Worm (Caenorhabditis elegans) whole organism, L3 larva: ENCODE measurements around the gene math-3.

Experiments used
- R02D3.7 ChIP-seq: fragments of 150-350 bp; optimal IDR thresholded peaks from 2 replicates; lab custom pipeline; 2014; ENCODE audit warnings: missing biosample characterization, missing genetic modification characterization
- ZK546.5 ChIP-seq: sonication (generic microtip); optimal IDR thresholded peaks from 2 replicates; lab custom pipeline; 2017; ENCODE audit warnings: missing biosample characterization, missing genetic modification characterization
- aly-2 ChIP-seq: fragments of 150-350 bp; optimal IDR thresholded peaks from 2 replicates; lab custom pipeline; 2014; ENCODE audit warnings: missing biosample characterization, missing genetic modification characterization
- ama-1 ChIP-seq: fragments of 150-350 bp; optimal IDR thresholded peaks from 2 replicates; lab custom pipeline; 2018
- ceh-28 ChIP-seq: fragments of 150-350 bp; optimal IDR thresholded peaks from 2 replicates; lab custom pipeline; 2014; ENCODE audit warnings: missing biosample characterization, missing genetic modification reagents, missing genetic modification characterization
- ceh-9 ChIP-seq: sonication (generic microtip); optimal IDR thresholded peaks from 2 replicates; lab custom pipeline; 2018; ENCODE audit warnings: missing biosample characterization, missing genetic modification characterization
- daf-12 ChIP-seq: fragments of 150-350 bp; optimal IDR thresholded peaks from 2 replicates; lab custom pipeline; 2014; ENCODE audit warnings: missing biosample characterization, missing genetic modification reagents, missing genetic modification characterization
- elt-1 ChIP-seq: fragments of 150-350 bp; optimal IDR thresholded peaks from 2 replicates; lab custom pipeline; 2014; ENCODE audit warnings: missing biosample characterization, missing genetic modification characterization
- elt-2 ChIP-seq: sonication (generic microtip); optimal IDR thresholded peaks from 2 replicates; lab custom pipeline; 2016; ENCODE audit warnings: missing genetic modification reagents, mild to moderate bottlenecking, missing genetic modification characterization, missing compliant biosample characterization
- elt-3 ChIP-seq, 3 experiments: fragments of 150-350 bp in 1 of 3; sonication (generic microtip) in 2 of 3; optimal IDR thresholded peaks; 2 replicates in 2 of 3; 4 replicates in 1 of 3; lab custom pipeline; 2014 to 2017; ENCODE audit warnings: missing biosample characterization in 3 of 3, missing genetic modification characterization in 3 of 3
- fkh-10 ChIP-seq: sonication (generic microtip); optimal IDR thresholded peaks from 2 replicates; lab custom pipeline; 2017; ENCODE audit warnings: missing biosample characterization, missing genetic modification reagents, missing genetic modification characterization
- fkh-2 ChIP-seq: fragments of 150-350 bp; optimal IDR thresholded peaks from 2 replicates; lab custom pipeline; 2014; ENCODE audit warnings: missing biosample characterization, missing genetic modification reagents, missing genetic modification characterization
- hmg-11 ChIP-seq: sonication (generic microtip); optimal IDR thresholded peaks from 2 replicates; lab custom pipeline; 2016; ENCODE audit warnings: missing genetic modification characterization, missing compliant biosample characterization
- jun-1 ChIP-seq: fragments of 150-350 bp; optimal IDR thresholded peaks from 2 replicates; lab custom pipeline; 2014; ENCODE audit warnings: missing biosample characterization, missing genetic modification reagents, missing genetic modification characterization
- lsy-12 ChIP-seq: sonication (generic microtip); optimal IDR thresholded peaks from 2 replicates; lab custom pipeline; 2016; ENCODE audit warnings: mild to moderate bottlenecking, missing genetic modification characterization, missing compliant biosample characterization
- mml-1 ChIP-seq: fragments of 150-350 bp; sonication (generic microtip); optimal IDR thresholded peaks from 3 replicates; lab custom pipeline; 2014; ENCODE audit warnings: missing biosample characterization, missing genetic modification characterization
- nfya-1 ChIP-seq: sonication (generic microtip); optimal IDR thresholded peaks from 2 replicates; lab custom pipeline; 2017; ENCODE audit warnings: missing genetic modification characterization, mild to moderate bottlenecking, missing compliant biosample characterization, antibody characterized with exemption, moderate library complexity; ENCODE audit not compliant: insufficient read depth
- nhr-12 ChIP-seq: fragments of 150-350 bp; optimal IDR thresholded peaks from 2 replicates; lab custom pipeline; 2014; ENCODE audit warnings: missing biosample characterization, missing genetic modification characterization
- nhr-23 ChIP-seq: fragments of 150-350 bp; optimal IDR thresholded peaks from 2 replicates; lab custom pipeline; 2014; ENCODE audit warnings: missing biosample characterization, missing genetic modification reagents, missing genetic modification characterization
- nhr-237 ChIP-seq: fragments of 150-350 bp; optimal IDR thresholded peaks from 2 replicates; lab custom pipeline; 2014; ENCODE audit warnings: missing biosample characterization, missing genetic modification characterization
- nhr-25 ChIP-seq: sonication (generic microtip); optimal IDR thresholded peaks from 2 replicates; lab custom pipeline; 2017; ENCODE audit warnings: missing biosample characterization, missing genetic modification characterization
- nhr-28 ChIP-seq: fragments of 150-350 bp; optimal IDR thresholded peaks from 2 replicates; lab custom pipeline; 2014; ENCODE audit warnings: missing biosample characterization, missing genetic modification characterization
- nhr-43 ChIP-seq: sonication (generic microtip); optimal IDR thresholded peaks from 2 replicates; lab custom pipeline; 2016; ENCODE audit warnings: mild to moderate bottlenecking, missing genetic modification characterization, missing compliant biosample characterization; ENCODE audit not compliant: poor library complexity, severe bottlenecking
- nhr-67 ChIP-seq: fragments of 150-350 bp; optimal IDR thresholded peaks from 2 replicates; lab custom pipeline; 2014; ENCODE audit warnings: missing biosample characterization, missing genetic modification characterization
- pha-4 ChIP-seq: fragments of 150-350 bp; optimal IDR thresholded peaks from 2 replicates; lab custom pipeline; 2014; ENCODE audit warnings: missing biosample characterization, missing genetic modification reagents, missing genetic modification characterization
- pqm-1 ChIP-seq: fragments of 150-350 bp; optimal IDR thresholded peaks from 2 replicates; lab custom pipeline; 2017; ENCODE audit warnings: missing biosample characterization, missing genetic modification characterization, inconsistent platforms
- sea-2 ChIP-seq: fragments of 150-350 bp; sonication (generic microtip); optimal IDR thresholded peaks from 4 replicates; lab custom pipeline; 2014; ENCODE audit warnings: missing biosample characterization, missing genetic modification reagents, missing genetic modification characterization
- skn-1 ChIP-seq: fragments of 150-350 bp; optimal IDR thresholded peaks from 2 replicates; lab custom pipeline; 2014; ENCODE audit warnings: missing biosample characterization, missing genetic modification characterization
- tbx-2 ChIP-seq: sonication (generic microtip); optimal IDR thresholded peaks from 2 replicates; lab custom pipeline; 2016; ENCODE audit warnings: mild to moderate bottlenecking, missing genetic modification characterization, missing compliant biosample characterization
- unc-62 ChIP-seq: fragments of 150-350 bp; sonication (generic microtip); optimal IDR thresholded peaks from 4 replicates; lab custom pipeline; 2014; ENCODE audit warnings: missing biosample characterization, missing genetic modification reagents, missing genetic modification characterization
- zag-1 ChIP-seq: fragments of 150-350 bp; optimal IDR thresholded peaks from 2 replicates; lab custom pipeline; 2014; ENCODE audit warnings: missing biosample characterization, missing genetic modification characterization

The math-3 gene

DNA sequence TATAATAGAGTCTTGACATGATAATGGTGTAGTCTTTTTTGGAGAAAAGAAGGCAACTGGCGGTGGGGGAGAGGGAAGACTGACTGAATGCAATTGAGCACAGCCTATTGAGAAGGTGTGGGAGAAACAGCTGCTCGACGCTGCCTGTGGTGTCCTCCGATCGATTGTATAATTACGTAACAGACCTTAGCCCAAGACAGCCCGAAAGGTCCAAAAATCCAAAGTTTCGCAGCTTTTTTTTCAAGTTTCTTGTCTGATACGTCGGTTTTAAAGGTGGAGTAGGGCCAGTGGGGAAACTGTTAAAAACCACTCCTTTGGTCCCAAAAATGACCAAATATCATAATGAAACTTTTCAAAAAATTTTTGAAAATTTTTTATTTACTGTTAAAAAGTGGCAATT, 16.2 kb downstream of the math-3 start, which contains the start of the genes C08F1.6 and fbxb-13:
Gene C08F1.6 (minus strand): TSS at position 101 of the 400 bp plus-strand sequence.
Gene fbxb-13 (plus strand): TSS at position 191 of the 400 bp plus-strand sequence.
- TF ChIP-seq sea-2 (no peak), ama-1 (no peak), nhr-43 (tag; lab: Kevin White, UChicago) (no peak), daf-12 (no peak), skn-1 (tag; lab: Kevin White, UChicago) (no peak), tbx-2 (tag; lab: Kevin White, UChicago) (no peak), nhr-23 (tag; lab: Kevin White, UChicago) (no peak), elt-2 (tag; lab: Kevin White, UChicago) (no peak), elt-1 (tag; lab: Kevin White, UChicago) (no peak), pha-4 (no peak), jun-1 (no peak), nhr-237 (tag; lab: Kevin White, UChicago) (no peak), aly-2 (tag; lab: Kevin White, UChicago) (no peak), elt-3 (tag; optimal IDR thresholded peaks at IDR 0.05; lab: Kevin White, UChicago) (no peak), fkh-2 (tag; lab: Kevin White, UChicago) (no peak), ceh-9 (no peak)

- TF ChIP-seq tbx-2 (tag; lab: Kevin White, UChicago) (no peak), R02D3.7 (no peak), mml-1 (tag; lab: Kevin White, UChicago) (no peak), nhr-67 (tag; lab: Kevin White, UChicago) (no peak), pha-4 (no peak), aly-2 (tag; lab: Kevin White, UChicago) (no peak), lsy-12 (no peak), nfya-1 (tag; lab: Kevin White, UChicago) (no peak), sea-2 (no peak), zag-1 (no peak)
Measured at ce11 chrII:1806358-1806757, 34.5 kb downstream of the math-3 start, which contains the start of gene C08F1.12. Gene C08F1.12, minus strand, starts transcription at chrII:1806458.

ce11 chrII:1808217-1808616, 36.3 kb downstream of the math-3 start, which contains the start of gene C08F1.8:
Gene C08F1.8, minus strand, starts transcription at chrII:1808317.
- TF ChIP-seq nhr-43 (tag; lab: Kevin White, UChicago) (no peak), hmg-11 (tag; lab: Kevin White, UChicago) (no peak), unc-62 (GFP tag; lab: Kevin White, UChicago) (no peak), nhr-25 (tag; lab: Kevin White, UChicago) (no peak)

DNA sequence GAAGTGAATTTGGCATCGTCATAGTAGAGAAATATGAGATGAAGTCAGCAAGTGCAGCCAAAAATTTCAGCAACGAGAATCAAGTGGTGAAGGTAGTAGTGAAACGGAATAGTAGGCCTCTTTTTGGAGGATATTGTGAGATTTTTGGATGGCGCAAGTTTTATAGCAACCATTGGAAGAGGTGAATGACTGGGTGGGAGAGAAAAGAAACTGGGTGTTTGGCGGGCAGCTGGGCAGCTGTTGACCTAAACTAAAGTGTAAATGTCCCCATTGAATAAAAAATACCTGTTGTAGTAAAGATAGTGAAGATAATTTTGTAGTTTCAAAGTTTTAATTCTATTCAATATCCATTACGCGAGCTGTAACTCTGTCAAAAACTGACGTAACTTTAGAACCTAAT, 44.2 kb downstream of the math-3 start:
- no peak for TF ChIP-seq nhr-12 (tag; lab: Kevin White, UChicago)

DNA sequence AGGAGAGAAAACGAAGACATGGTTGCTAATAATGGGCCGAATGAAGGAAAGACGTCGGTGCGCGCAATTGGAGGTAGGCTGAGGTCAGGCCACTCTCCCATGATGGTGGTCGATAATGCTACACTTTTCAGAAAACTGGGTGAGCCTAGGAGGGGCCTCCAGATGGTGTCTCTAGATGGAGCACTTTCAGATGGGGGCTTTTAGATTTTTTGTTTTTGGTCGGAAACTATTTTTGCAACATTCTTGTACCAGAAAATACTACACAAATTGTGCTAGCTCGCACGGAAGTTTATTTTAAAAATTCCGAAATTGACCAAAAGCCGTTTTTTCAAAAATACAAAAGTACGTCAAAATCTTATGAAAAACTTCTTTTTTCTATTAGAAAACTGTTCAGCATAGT, 46.4 kb downstream of the math-3 start, which contains the start of gene fbxb-10:
Gene fbxb-10 (minus strand): TSS at position 101 of the 400 bp plus-strand sequence.
- TF ChIP-seq ceh-28 (tag; lab: Kevin White, UChicago) (no peak), R02D3.7 (no peak), tbx-2 (tag; lab: Kevin White, UChicago) (no peak), ZK546.5 (no peak), nhr-43 (tag; lab: Kevin White, UChicago) (no peak), nfya-1 (tag; lab: Kevin White, UChicago) (no peak), elt-2 (tag; lab: Kevin White, UChicago) (no peak), skn-1 (tag; lab: Kevin White, UChicago) (no peak), lsy-12 (no peak), nhr-28 (tag; lab: Kevin White, UChicago) (no peak), pqm-1 (tag; lab: Kevin White, UChicago) (no peak), fkh-10 (GFP tag; lab: Kevin White, UChicago) (no peak), aly-2 (tag; lab: Kevin White, UChicago) (no peak), nhr-12 (tag; lab: Kevin White, UChicago) (no peak)
